Worm (Caenorhabditis elegans) whole organism, midembryonic: ENCODE results near the gene zipt-3.
"Not testable (repeated sequence)": the region's sequence is repeated elsewhere in the genome, so short reads cannot be mapped to it uniquely, and the experiment has no call there.

Experiments used
- T22C8.4 ChIP-seq: fragments of 200-800 bp; sonication (Bioruptor generic); IDR thresholded peaks from 2 replicates; pipeline ENCODE4 v1.3.6; 2022; ENCODE audit warnings: missing genetic modification characterization, missing compliant biosample characterization
- cog-1 ChIP-seq: sonication (generic microtip); optimal IDR thresholded peaks from 2 replicates; lab custom pipeline; 2016; ENCODE audit warnings: missing genetic modification characterization, missing compliant biosample characterization
- flt-1 ChIP-seq: fragments of 200-800 bp; sonication (Bioruptor generic); IDR thresholded peaks from 2 replicates; pipeline ENCODE4 v1.3.6; 2022; ENCODE audit warnings: missing genetic modification characterization, missing compliant biosample characterization
- klf-2 ChIP-seq: fragments of 200-800 bp; sonication (Bioruptor generic); conservative IDR thresholded peaks from 2 replicates; pipeline ENCODE4 v1.3.6; 2022; ENCODE audit warnings: missing genetic modification reagents, missing genetic modification characterization, missing compliant biosample characterization
- med-1 ChIP-seq: sonication (generic microtip); optimal IDR thresholded peaks from 2 replicates; lab custom pipeline; 2017; ENCODE audit warnings: missing genetic modification characterization, mild to moderate bottlenecking, missing compliant biosample characterization, antibody characterized with exemption, missing genetic modification reagents; ENCODE audit not compliant: insufficient read depth
- ref-1 ChIP-seq: fragments of 200-800 bp; sonication (Bioruptor generic); conservative IDR thresholded peaks from 2 replicates; pipeline ENCODE4 v1.3.6; 2022; ENCODE audit warnings: missing genetic modification reagents, missing genetic modification characterization, missing compliant biosample characterization
- tab-1 ChIP-seq: fragments of 200-800 bp; sonication (Bioruptor generic); IDR thresholded peaks from 2 replicates; pipeline ENCODE4 v1.3.6; 2022; ENCODE audit warnings: missing genetic modification characterization, missing compliant biosample characterization
- ztf-23 ChIP-seq: fragments of 200-800 bp; sonication (Bioruptor generic); IDR thresholded peaks from 2 replicates; pipeline ENCODE4 v1.3.6; 2022; ENCODE audit warnings: missing genetic modification reagents, missing genetic modification characterization, missing compliant biosample characterization
- ztf-29 ChIP-seq: fragments of 200-800 bp; sonication (Bioruptor generic); IDR thresholded peaks from 2 replicates; pipeline ENCODE4 v1.3.6; 2022; ENCODE audit warnings: missing genetic modification reagents, missing genetic modification characterization, missing compliant biosample characterization

Gene zipt-3

DNA sequence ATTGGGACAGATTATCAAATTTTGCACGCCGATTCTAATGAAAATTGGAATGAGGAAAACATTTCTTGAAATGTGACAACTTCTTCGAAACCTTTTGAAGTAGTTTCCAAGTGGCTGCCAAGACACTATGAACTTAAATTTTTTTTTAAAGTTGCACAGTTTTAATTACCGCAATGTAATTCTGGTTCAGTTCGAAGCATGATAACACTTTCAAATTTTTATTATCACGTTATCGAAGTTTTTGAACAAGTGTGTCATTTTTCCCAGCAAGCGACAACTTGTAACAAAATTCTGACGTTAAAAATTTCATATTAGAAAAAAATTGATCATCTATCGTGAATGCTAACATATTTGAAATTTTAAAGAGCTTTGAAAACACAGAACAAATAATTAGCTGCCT, 24.8 kb downstream of the zipt-3 start:
- no peak for TF ChIP-seq tab-1
- TF ChIP-seq ztf-29 (GFP tag; lab: Robert Waterston, UW): no peak
- TF ChIP-seq flt-1: no peak
- TF ChIP-seq klf-2 (GFP tag; lab: Robert Waterston, UW): no peak
- no peak for TF ChIP-seq ref-1 (GFP tag; lab: Robert Waterston, UW)
- TF ChIP-seq med-1 (GFP tag; lab: Kevin White, UChicago): no peak

DNA sequence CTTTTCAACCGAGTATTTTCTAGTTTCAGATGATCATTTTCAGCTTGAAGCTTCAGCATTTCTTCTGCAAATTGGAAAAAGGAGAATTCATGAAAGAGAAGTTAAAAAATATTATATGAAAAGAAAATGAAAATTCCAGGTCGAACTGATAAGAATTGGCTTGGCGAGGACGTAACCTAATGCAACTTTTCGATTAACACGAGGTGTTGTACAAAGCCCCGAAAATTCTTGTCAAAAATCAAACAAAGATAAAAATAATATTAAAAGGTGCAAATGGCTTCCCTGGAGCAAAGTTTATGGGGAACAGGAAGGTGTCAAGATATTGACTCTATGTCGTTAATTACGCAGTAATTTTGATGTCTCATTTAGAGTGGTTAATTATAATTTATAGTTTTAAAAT, 26.4 kb downstream of the zipt-3 start:
- no peak for TF ChIP-seq tab-1
- TF ChIP-seq flt-1: no peak
- no peak for TF ChIP-seq klf-2 (GFP tag; lab: Robert Waterston, UW)
- TF ChIP-seq cog-1 (tag; lab: Kevin White, UChicago): no peak
- no peak for TF ChIP-seq med-1 (GFP tag; lab: Kevin White, UChicago)
- TF ChIP-seq T22C8.4 (GFP tag; lab: Robert Waterston, UW): no peak
- no peak for TF ChIP-seq ztf-23 (GFP tag; lab: Robert Waterston, UW)
- TF ChIP-seq ref-1 (GFP tag; lab: Robert Waterston, UW): no peak
- no peak for TF ChIP-seq ztf-29 (GFP tag; lab: Robert Waterston, UW)

ce11 chrII:5745088-5745487, 27.2 kb downstream of the zipt-3 start, which contains the start of gene F10C1.9:
Gene F10C1.9, minus strand, starts transcription at chrII:5745284.
- no peak for TF ChIP-seq ztf-29 (GFP tag; lab: Robert Waterston, UW)
- TF ChIP-seq ztf-23 (GFP tag; lab: Robert Waterston, UW): no peak
- no peak for TF ChIP-seq ref-1 (GFP tag; lab: Robert Waterston, UW)
- TF ChIP-seq T22C8.4 (GFP tag; lab: Robert Waterston, UW): no peak
- TF ChIP-seq med-1 (GFP tag; lab: Kevin White, UChicago): no peak
- no peak for TF ChIP-seq tab-1
- no peak for TF ChIP-seq cog-1 (tag; lab: Kevin White, UChicago)
- no peak for TF ChIP-seq flt-1
- no peak for TF ChIP-seq klf-2 (GFP tag; lab: Robert Waterston, UW)

DNA sequence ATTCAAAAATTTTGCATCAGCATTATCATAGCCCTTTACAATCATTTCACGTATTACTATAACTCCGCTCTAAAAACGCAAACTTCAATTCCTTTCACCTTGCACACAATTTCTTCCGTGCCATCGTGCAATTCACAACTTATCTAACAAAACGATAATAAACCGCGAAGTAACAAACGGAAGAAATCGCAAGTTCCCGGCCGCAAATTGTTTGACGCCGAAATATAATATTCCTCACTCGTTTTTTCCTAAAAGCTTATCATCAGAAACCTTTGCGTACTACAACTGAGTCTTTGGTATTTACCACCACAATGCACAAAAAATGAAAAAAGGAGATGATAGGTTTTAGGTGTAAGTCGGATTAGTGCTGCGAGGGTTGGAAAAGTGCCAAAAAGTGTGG, 29.4 kb downstream of the zipt-3 start:
- TF ChIP-seq tab-1 (no peak), T22C8.4 (GFP tag; lab: Robert Waterston, UW) (no peak), ztf-29 (GFP tag; lab: Robert Waterston, UW) (no peak), ztf-23 (GFP tag; lab: Robert Waterston, UW) (no peak), cog-1 (tag; lab: Kevin White, UChicago) (no peak)

ce11 chrII:5748395-5748794, 30.5 kb downstream of the zipt-3 start:
- TF ChIP-seq ref-1 (GFP tag; lab: Robert Waterston, UW) (no peak), med-1 (GFP tag; lab: Kevin White, UChicago) (no peak), tab-1 (no peak), T22C8.4 (GFP tag; lab: Robert Waterston, UW) (no peak), ztf-23 (GFP tag; lab: Robert Waterston, UW) (no peak)

ce11 chrII:5749733-5750238, 31.9 kb downstream of the zipt-3 start, which contains the start of gene ifb-2:
Gene ifb-2, plus strand, starts transcription at chrII:5750188.
- TF ChIP-seq med-1 (GFP tag; lab: Kevin White, UChicago): no peak
- TF ChIP-seq tab-1: no peak
- no peak for TF ChIP-seq cog-1 (tag; lab: Kevin White, UChicago)
- no peak for TF ChIP-seq klf-2 (GFP tag; lab: Robert Waterston, UW)
- no peak for TF ChIP-seq ztf-29 (GFP tag; lab: Robert Waterston, UW)

ce11 chrII:5751353-5751752, 33.4 kb downstream of the zipt-3 start:
- TF ChIP-seq cog-1 (tag; lab: Kevin White, UChicago): no peak
- TF ChIP-seq ref-1 (GFP tag; lab: Robert Waterston, UW): no peak
- no peak for TF ChIP-seq T22C8.4 (GFP tag; lab: Robert Waterston, UW)
- TF ChIP-seq tab-1: no peak
- no peak for TF ChIP-seq med-1 (GFP tag; lab: Kevin White, UChicago)
- TF ChIP-seq flt-1: no peak

- no peak for TF ChIP-seq T22C8.4 (GFP tag; lab: Robert Waterston, UW)
- TF ChIP-seq ztf-23 (GFP tag; lab: Robert Waterston, UW): no peak
- TF ChIP-seq cog-1 (tag; lab: Kevin White, UChicago): no peak
- no peak for TF ChIP-seq tab-1
- TF ChIP-seq ref-1 (GFP tag; lab: Robert Waterston, UW): no peak
- TF ChIP-seq flt-1: no peak
- TF ChIP-seq klf-2 (GFP tag; lab: Robert Waterston, UW): no peak
- TF ChIP-seq ztf-29 (GFP tag; lab: Robert Waterston, UW): no peak
- TF ChIP-seq med-1 (GFP tag; lab: Kevin White, UChicago): no peak
These were observed 36.2 kb downstream of the zipt-3 start, which contains the start of gene F10C1.8 for ce11 chrII:5754168-5754567. Gene F10C1.8, plus strand, starts transcription at chrII:5754468.

ce11 chrII:5757656-5758055, 39.7 kb downstream of the zipt-3 start, which contains the start of the genes F10C1.3 and F10C1.23:
Gene F10C1.3, minus strand, starts transcription at chrII:5757756.
Gene F10C1.23, plus strand, starts transcription at chrII:5758040.
- TF ChIP-seq ztf-23 (GFP tag; lab: Robert Waterston, UW); tab-1; flt-1: not testable (repeated sequence)

- TF ChIP-seq T22C8.4 (GFP tag; lab: Robert Waterston, UW): no peak
- no peak for TF ChIP-seq klf-2 (GFP tag; lab: Robert Waterston, UW)
These were observed 47.4 kb downstream of the zipt-3 start, which contains the start of gene ifb-1 for ce11 chrII:5765318-5765717. Gene ifb-1, plus strand, starts transcription at chrII:5765618.
